Worm (Caenorhabditis elegans) whole organism, L2 larva: ENCODE measurements around the gene H01G02.1.

Experiments
- ama-1 ChIP-seq: fragments of 150-350 bp; optimal IDR thresholded peaks from 2 replicates; lab custom pipeline; 2018; ENCODE audit warnings: inconsistent platforms
- ceh-16 ChIP-seq: fragments of 150-350 bp; optimal IDR thresholded peaks from 2 replicates; lab custom pipeline; 2014; ENCODE audit warnings: missing biosample characterization, missing genetic modification characterization
- egl-27 ChIP-seq: sonication (generic microtip); optimal IDR thresholded peaks from 3 replicates; lab custom pipeline; 2017; ENCODE audit warnings: missing biosample characterization, missing genetic modification reagents, missing genetic modification characterization
- fos-1 ChIP-seq: fragments of 150-350 bp; optimal IDR thresholded peaks from 2 replicates; lab custom pipeline; 2014; ENCODE audit warnings: missing biosample characterization, missing genetic modification characterization
- lsy-2 ChIP-seq, 2 experiments: fragments of 150-350 bp in 1 of 2; sonication (generic microtip) in 1 of 2; optimal IDR thresholded peaks; 2 replicates each; lab custom pipeline; 2014 to 2017; ENCODE audit warnings: missing biosample characterization in 2 of 2, missing genetic modification characterization in 2 of 2
- mbf-1 ChIP-seq: sonication (generic microtip); optimal IDR thresholded peaks from 2 replicates; lab custom pipeline; 2017; ENCODE audit warnings: missing biosample characterization, missing genetic modification characterization
- nhr-237 ChIP-seq: fragments of 150-350 bp; optimal IDR thresholded peaks from 2 replicates; lab custom pipeline; 2014; ENCODE audit warnings: missing biosample characterization, missing genetic modification characterization
- nhr-25 ChIP-seq: fragments of 150-350 bp; sonication (generic microtip); optimal IDR thresholded peaks from 3 replicates; lab custom pipeline; 2014; ENCODE audit warnings: missing biosample characterization, missing genetic modification characterization
- sma-9 ChIP-seq, 2 experiments: fragments of 150-350 bp in 1 of 2; sonication (generic microtip) in 1 of 2; optimal IDR thresholded peaks; 2 replicates each; lab custom pipeline; 2014 to 2016; ENCODE audit warnings: missing genetic modification characterization in 2 of 2, mild to moderate bottlenecking in 1 of 2, missing biosample characterization in 1 of 2, missing compliant biosample characterization in 1 of 2, missing genetic modification reagents in 1 of 2, moderate library complexity in 1 of 2
- snpc-4 ChIP-seq: fragments of 150-350 bp; optimal IDR thresholded peaks from 2 replicates; lab custom pipeline; 2014; ENCODE audit warnings: missing biosample characterization, missing genetic modification characterization
- unc-39 ChIP-seq: fragments of 150-350 bp; optimal IDR thresholded peaks from 2 replicates; lab custom pipeline; 2014; ENCODE audit warnings: missing biosample characterization, missing genetic modification characterization
- unc-62 ChIP-seq: fragments of 150-350 bp; optimal IDR thresholded peaks from 2 replicates; lab custom pipeline; 2014; ENCODE audit warnings: missing biosample characterization, missing genetic modification reagents, missing genetic modification characterization
- zag-1 ChIP-seq: fragments of 150-350 bp; optimal IDR thresholded peaks from 2 replicates; lab custom pipeline; 2014; ENCODE audit warnings: missing biosample characterization, missing genetic modification characterization

DNA sequence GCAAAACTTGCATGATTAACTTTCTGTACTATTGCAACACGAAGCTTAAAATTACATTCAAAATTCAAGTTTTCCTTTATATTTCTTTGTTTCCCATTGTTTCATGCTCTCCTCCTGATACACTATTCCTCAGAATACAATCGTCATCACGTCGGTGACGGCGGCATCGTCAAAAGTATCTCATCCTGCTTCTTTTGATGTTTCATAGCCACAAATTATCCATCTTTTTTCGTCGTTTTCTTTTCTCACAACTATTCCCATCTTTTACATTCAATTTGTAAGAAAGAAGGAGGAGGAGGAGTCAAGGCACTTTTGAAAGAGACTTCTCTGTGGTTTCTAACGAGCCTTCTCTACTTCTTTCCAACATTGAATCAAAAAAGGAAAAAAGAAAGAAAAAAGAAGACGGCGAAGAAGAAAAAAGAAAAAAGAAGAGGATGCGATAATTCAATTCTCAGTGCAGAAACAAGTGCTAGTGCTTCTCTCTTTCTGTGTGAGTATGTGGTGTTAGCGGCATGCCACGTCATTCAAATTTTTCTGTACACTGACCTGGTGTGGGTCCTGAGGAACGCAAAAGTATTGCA, 15.5 kb downstream of the H01G02.1 start:
- no peak for TF ChIP-seq nhr-25 (tag; lab: Kevin White, UChicago)
- TF ChIP-seq unc-62, result no peak
- no peak for TF ChIP-seq ama-1 (lab: Kevin White, UChicago)
- TF ChIP-seq fos-1 (tag; lab: Kevin White, UChicago), result no peak
- no peak for TF ChIP-seq nhr-237 (tag; lab: Kevin White, UChicago)
- peak; percentile 26 for TF ChIP-seq egl-27 (tag; lab: Kevin White, UChicago)
- no peak for TF ChIP-seq snpc-4 (tag; lab: Kevin White, UChicago)
- no peak for TF ChIP-seq ceh-16 (tag; lab: Kevin White, UChicago)
- peak in 1 of 2 experiments; percentile 31 for TF ChIP-seq lsy-2 (tag; optimal IDR thresholded peaks at IDR 0.05; lab: Kevin White, UChicago)
- TF ChIP-seq unc-39 (tag; lab: Kevin White, UChicago), result no peak
- TF ChIP-seq zag-1 (tag; lab: Kevin White, UChicago), result no peak
- no peak for TF ChIP-seq mbf-1
- TF ChIP-seq sma-9 (GFP tag; optimal IDR thresholded peaks at IDR 0.05; lab: Kevin White, UChicago), result no peak
- no peak for TF ChIP-seq sma-9 (tag; optimal IDR thresholded peaks at IDR 0.05; lab: Kevin White, UChicago)
